Fruit fly (Drosophila melanogaster) whole organism, embryonic: ENCODE results near the gene Cad96Cb.

Experiments
- Lhr ChIP-seq: fragments of 200-800 bp; sonication (Bioruptor generic); optimal IDR thresholded peaks from 3 replicates; lab custom pipeline; 2017; ENCODE audit warnings: mild to moderate bottlenecking, missing biosample characterization, missing genetic modification reagents, missing genetic modification characterization
- ttk ChIP-seq: fragments of 200-800 bp; sonication (Bioruptor generic); IDR thresholded peaks from 2 replicates; pipeline ENCODE4 v2.1.2; 2022; ENCODE audit warnings: missing biosample characterization, missing genetic modification characterization

DNA sequence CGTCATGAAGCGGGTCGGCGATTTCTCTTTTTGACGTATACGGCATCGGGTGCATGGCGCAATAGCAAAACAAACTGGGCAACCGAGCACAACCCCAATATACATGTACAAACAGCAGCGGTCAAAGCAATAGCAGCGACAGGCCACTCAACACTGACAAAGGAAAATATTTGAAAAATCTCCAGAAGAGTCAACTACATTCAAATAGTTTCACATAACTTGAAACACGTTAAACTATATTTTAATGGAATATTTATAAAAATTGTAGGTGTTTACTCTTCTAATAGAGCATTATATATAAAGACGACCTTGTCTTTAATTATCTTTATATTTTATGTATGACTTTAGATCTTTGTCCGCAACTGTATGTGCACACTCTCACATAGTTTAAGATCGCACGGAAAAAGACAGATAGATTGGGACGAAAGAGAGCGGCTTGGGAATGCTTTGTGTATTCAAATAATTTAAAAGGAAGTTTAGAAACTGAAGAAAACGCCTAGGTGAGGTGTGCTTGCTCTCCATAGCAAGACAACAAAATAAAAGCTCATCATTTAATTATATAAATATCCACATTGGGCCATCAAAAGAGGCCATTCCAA is 24.6 kb downstream of the Cad96Cb start:
- TF ChIP-seq ttk (GFP tag; lab: Robert Waterston, UW) (peak; percentile 67), Lhr (GFP tag; lab: Kevin White, UChicago) (no peak)
